Worm (Caenorhabditis elegans) whole organism, L4/young adult: ENCODE measurements around the gene pkn-1.

Experiments used
- W03F9.2 ChIP-seq: fragments of 150-350 bp; optimal IDR thresholded peaks from 2 replicates; lab custom pipeline; 2014; ENCODE audit warnings: missing biosample characterization, missing genetic modification characterization
- him-1 ChIP-seq: sonication (generic microtip); optimal IDR thresholded peaks from 2 replicates; lab custom pipeline; 2016; ENCODE audit warnings: missing genotype, missing genetic modification reagents, missing genetic modification characterization, missing compliant biosample characterization

- TF ChIP-seq W03F9.2 (tag; lab: Kevin White, UChicago) (no peak), him-1 (tag; lab: Kevin White, UChicago) (no peak)
These were observed 1.4 kb upstream of the pkn-1 start for ce11 chrX:10395668-10396067.
